Fruit fly (Drosophila melanogaster) whole organism, prepupa: ENCODE measurements around the gene par-6.

ENCODE experiments used
- Blimp-1 ChIP-seq: fragments of 200-800 bp; sonication (Bioruptor generic); optimal IDR thresholded peaks from 3 replicates; lab custom pipeline; 2017; ENCODE audit warnings: missing biosample characterization, missing genetic modification characterization, mild to moderate bottlenecking, moderate library complexity, missing genetic modification reagents
- CG11294 ChIP-seq: fragments of 200-800 bp; sonication (Bioruptor generic); IDR thresholded peaks from 2 replicates; pipeline ENCODE4 v1.3.6; 2022; ENCODE audit warnings: missing biosample characterization, missing genetic modification characterization
- CG11762 ChIP-seq: fragments of 200-800 bp; sonication (Bioruptor generic); optimal IDR thresholded peaks from 3 replicates; lab custom pipeline; 2016; ENCODE audit warnings: missing biosample characterization, missing genetic modification characterization; ENCODE audit not compliant: insufficient read depth
- CG11902 ChIP-seq: fragments of 200-800 bp; sonication (Bioruptor generic); optimal IDR thresholded peaks from 3 replicates; lab custom pipeline; 2016; ENCODE audit warnings: missing biosample characterization, missing genetic modification characterization
- CG15336 ChIP-seq: fragments of 200-800 bp; sonication (Bioruptor generic); IDR thresholded peaks from 2 replicates; pipeline ENCODE4 v1.3.6; 2022; ENCODE audit warnings: missing biosample characterization, missing genetic modification characterization
- CG1621 ChIP-seq: fragments of 200-800 bp; sonication (Bioruptor generic); optimal IDR thresholded peaks from 3 replicates; lab custom pipeline; 2018; ENCODE audit warnings: missing biosample characterization, mild to moderate bottlenecking, missing genetic modification characterization
- CG16779 ChIP-seq: fragments of 200-800 bp; sonication (Bioruptor generic); optimal IDR thresholded peaks from 3 replicates; lab custom pipeline; 2017; ENCODE audit warnings: missing biosample characterization, mild to moderate bottlenecking, missing genetic modification characterization
- CG31627 ChIP-seq: fragments of 200-800 bp; sonication (Bioruptor generic); optimal IDR thresholded peaks from 3 replicates; lab custom pipeline; 2016; ENCODE audit warnings: missing biosample characterization, missing genetic modification characterization
- CG32006 ChIP-seq: fragments of 200-800 bp; sonication (Bioruptor generic); optimal IDR thresholded peaks from 3 replicates; lab custom pipeline; 2017; ENCODE audit warnings: missing biosample characterization, mild to moderate bottlenecking, missing genetic modification characterization
- CG34406 ChIP-seq: fragments of 200-800 bp; sonication (Bioruptor generic); optimal IDR thresholded peaks from 3 replicates; lab custom pipeline; 2016; ENCODE audit warnings: missing biosample characterization, missing genetic modification characterization
- CG3919 ChIP-seq: fragments of 200-800 bp; sonication (Bioruptor generic); optimal IDR thresholded peaks from 3 replicates; lab custom pipeline; 2016; ENCODE audit warnings: missing biosample characterization, missing genetic modification characterization
- CG4318 ChIP-seq: fragments of 200-800 bp; sonication (Bioruptor generic); optimal IDR thresholded peaks from 3 replicates; lab custom pipeline; 2017; ENCODE audit warnings: missing biosample characterization, mild to moderate bottlenecking, missing genetic modification characterization
- CG6163 ChIP-seq: fragments of 200-800 bp; sonication (Bioruptor generic); IDR thresholded peaks from 3 replicates; pipeline ENCODE4 v1.3.6; 2022; ENCODE audit warnings: missing biosample characterization, missing genetic modification characterization
- CG6276 ChIP-seq: fragments of 200-800 bp; sonication (Bioruptor generic); optimal IDR thresholded peaks from 2 replicates; lab custom pipeline; 2017; ENCODE audit warnings: missing biosample characterization, mild to moderate bottlenecking, missing genetic modification characterization
- CG6792 ChIP-seq: fragments of 200-800 bp; sonication (Bioruptor generic); optimal IDR thresholded peaks from 3 replicates; lab custom pipeline; 2016; ENCODE audit warnings: missing biosample characterization, missing genetic modification characterization
- CG6808 ChIP-seq: fragments of 200-800 bp; sonication (Bioruptor generic); optimal IDR thresholded peaks from 3 replicates; lab custom pipeline; 2017; ENCODE audit warnings: missing biosample characterization, missing genetic modification characterization, mild to moderate bottlenecking, moderate library complexity, missing genetic modification reagents
- CG8319 ChIP-seq: fragments of 200-800 bp; sonication (Bioruptor generic); optimal IDR thresholded peaks from 3 replicates; lab custom pipeline; 2016; ENCODE audit warnings: missing biosample characterization, missing genetic modification characterization
- CG9139 ChIP-seq: fragments of 200-800 bp; sonication (Bioruptor generic); optimal IDR thresholded peaks from 3 replicates; lab custom pipeline; 2017; ENCODE audit warnings: missing biosample characterization, mild to moderate bottlenecking, missing genetic modification characterization
- Eip75B ChIP-seq: fragments of 200-800 bp; sonication (Bioruptor generic); optimal IDR thresholded peaks from 3 replicates; lab custom pipeline; 2016; ENCODE audit warnings: missing biosample characterization, missing genetic modification characterization
- Ets21C ChIP-seq: fragments of 200-800 bp; sonication (Bioruptor generic); optimal IDR thresholded peaks from 3 replicates; lab custom pipeline; 2016; ENCODE audit warnings: missing biosample characterization, missing genetic modification characterization
- Hr38 ChIP-seq: sonication (Bioruptor generic); optimal IDR thresholded peaks from 2 replicates; lab custom pipeline; 2016; ENCODE audit warnings: missing biosample characterization, missing genetic modification characterization
- Hr39 ChIP-seq: fragments of 200-800 bp; sonication (Bioruptor generic); optimal IDR thresholded peaks from 2 replicates; lab custom pipeline; 2016; ENCODE audit warnings: missing biosample characterization, missing genetic modification characterization
- Hr4 ChIP-seq: fragments of 200-800 bp; sonication (Bioruptor generic); optimal IDR thresholded peaks from 3 replicates; lab custom pipeline; 2016; ENCODE audit warnings: missing biosample characterization, missing genetic modification characterization
- Lpt ChIP-seq: fragments of 200-800 bp; sonication (Bioruptor generic); optimal IDR thresholded peaks from 3 replicates; lab custom pipeline; 2016; ENCODE audit warnings: missing biosample characterization, missing genetic modification characterization
- OdsH ChIP-seq: fragments of 200-800 bp; sonication (Bioruptor generic); optimal IDR thresholded peaks from 3 replicates; lab custom pipeline; 2016; ENCODE audit warnings: missing biosample characterization, missing genetic modification characterization
- Smox ChIP-seq: fragments of 200-800 bp; sonication (Bioruptor generic); optimal IDR thresholded peaks from 3 replicates; lab custom pipeline; 2016; ENCODE audit warnings: missing biosample characterization, missing genetic modification characterization
- Sox102F ChIP-seq: fragments of 200-800 bp; sonication (Bioruptor generic); optimal IDR thresholded peaks from 2 replicates; lab custom pipeline; 2016; ENCODE audit warnings: missing biosample characterization, mild to moderate bottlenecking, missing genetic modification characterization
- Sox14 ChIP-seq: fragments of 200-800 bp; sonication (Bioruptor generic); optimal IDR thresholded peaks from 3 replicates; lab custom pipeline; 2016; ENCODE audit warnings: missing biosample characterization, missing genetic modification characterization
- Sox15 ChIP-seq: fragments of 200-800 bp; sonication (Bioruptor generic); optimal IDR thresholded peaks from 3 replicates; lab custom pipeline; 2016; ENCODE audit warnings: missing biosample characterization, missing genetic modification characterization
- achi ChIP-seq: fragments of 200-800 bp; sonication (Bioruptor generic); optimal IDR thresholded peaks from 3 replicates; lab custom pipeline; 2016; ENCODE audit warnings: missing biosample characterization, missing genetic modification characterization
- acj6 ChIP-seq: fragments of 200-800 bp; sonication (Bioruptor generic); optimal IDR thresholded peaks from 3 replicates; lab custom pipeline; 2016; ENCODE audit warnings: missing biosample characterization, missing genetic modification characterization
- cyc ChIP-seq: fragments of 200-800 bp; sonication (Bioruptor generic); optimal IDR thresholded peaks from 3 replicates; lab custom pipeline; 2016; ENCODE audit warnings: missing biosample characterization, missing genetic modification characterization
- dac ChIP-seq: fragments of 200-800 bp; sonication (Bioruptor generic); optimal IDR thresholded peaks from 2 replicates; lab custom pipeline; 2017; ENCODE audit warnings: missing biosample characterization, mild to moderate bottlenecking, missing genetic modification characterization
- dsx ChIP-seq: fragments of 200-800 bp; optimal IDR thresholded peaks from 3 replicates; lab custom pipeline; 2019; ENCODE audit warnings: missing biosample characterization, mild to moderate bottlenecking, missing genetic modification characterization, moderate library complexity; ENCODE audit not compliant: poor library complexity, severe bottlenecking
- eg ChIP-seq: fragments of 200-800 bp; sonication (Bioruptor generic); IDR thresholded peaks from 3 replicates; pipeline ENCODE4 v1.3.6; 2022; ENCODE audit warnings: missing biosample characterization, missing genetic modification characterization
- esn ChIP-seq: fragments of 200-800 bp; sonication (Bioruptor generic); optimal IDR thresholded peaks from 2 replicates; lab custom pipeline; 2016; ENCODE audit warnings: missing biosample characterization, mild to moderate bottlenecking, missing genetic modification characterization, moderate library complexity
- fd59A ChIP-seq: fragments of 200-800 bp; sonication (Bioruptor generic); optimal IDR thresholded peaks from 2 replicates; lab custom pipeline; 2017; ENCODE audit warnings: missing biosample characterization, mild to moderate bottlenecking, missing genetic modification characterization, missing genetic modification reagents
- fd85E ChIP-seq: fragments of 200-800 bp; sonication (Bioruptor generic); optimal IDR thresholded peaks from 3 replicates; lab custom pipeline; 2016; ENCODE audit warnings: missing biosample characterization, missing genetic modification characterization
- lz ChIP-seq: fragments of 200-800 bp; sonication (Bioruptor generic); optimal IDR thresholded peaks from 3 replicates; lab custom pipeline; 2016; ENCODE audit warnings: missing biosample characterization, missing genetic modification characterization
- pdm3 ChIP-seq: fragments of 200-800 bp; sonication (Bioruptor generic); optimal IDR thresholded peaks from 3 replicates; lab custom pipeline; 2016; ENCODE audit warnings: missing biosample characterization, missing genetic modification characterization
- spab ChIP-seq: fragments of 200-800 bp; sonication (Bioruptor generic); optimal IDR thresholded peaks from 2 replicates; lab custom pipeline; 2017; ENCODE audit warnings: missing biosample characterization, mild to moderate bottlenecking, missing genetic modification characterization, missing genetic modification reagents
- svp ChIP-seq: fragments of 200-800 bp; sonication (Bioruptor generic); peaks from one replicate; lab custom pipeline; 2016; ENCODE audit warnings: missing biosample characterization, missing genetic modification characterization

par-6 gene

DNA sequence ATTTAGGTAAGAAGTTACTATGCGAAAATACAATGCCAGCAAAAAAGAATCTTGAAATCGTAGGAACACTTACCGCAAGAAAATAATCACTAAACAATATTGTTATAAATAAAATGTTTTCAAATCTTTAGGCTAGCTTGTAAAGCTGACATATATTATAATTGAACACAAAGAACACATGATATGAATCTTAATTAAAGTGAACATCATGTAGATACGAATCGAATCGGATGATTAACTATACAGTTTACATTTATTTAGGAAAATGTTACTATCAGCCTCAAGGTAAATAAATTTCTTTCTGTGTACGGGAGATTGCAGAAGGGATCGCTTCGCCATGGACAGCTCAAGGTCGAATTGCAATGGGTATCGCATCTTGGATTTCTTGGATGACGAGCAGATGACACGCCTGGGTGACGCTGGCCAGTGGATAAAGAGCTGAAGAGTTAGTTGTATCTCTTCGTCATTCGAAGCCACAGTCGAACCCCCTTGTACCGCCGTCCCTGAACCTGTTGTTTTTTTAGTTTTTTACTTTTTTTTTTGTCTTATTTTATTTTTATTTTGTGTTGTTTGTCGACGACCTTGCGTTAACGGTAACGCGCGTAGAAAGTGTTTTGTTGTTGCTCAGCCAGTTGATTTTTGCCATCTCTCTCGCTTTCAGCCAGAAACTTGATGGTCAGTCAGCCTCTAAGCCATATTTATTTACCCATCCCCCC, 25.0 kb upstream of the par-6 start (continued):
- TF ChIP-seq pdm3 (GFP tag; lab: Kevin White, UChicago) (peak; percentile 51), Eip75B (GFP tag; lab: Kevin White, UChicago) (peak; percentile 68), CG6808 (GFP tag; lab: Kevin White, UChicago) (peak; percentile 43), Smox (GFP tag; lab: Kevin White, UChicago) (peak; percentile 49), CG8319 (GFP tag; lab: Kevin White, UChicago) (peak; percentile 34), esn (GFP tag; lab: Kevin White, UChicago) (peak; percentile 65), CG16779 (no peak), Sox15 (peak; percentile 48), fd85E (GFP tag; lab: Kevin White, UChicago) (no peak), CG9139 (no peak), CG11294 (GFP tag; lab: Robert Waterston, UW) (no peak), svp (GFP tag; lab: Kevin White, UChicago) (peak; percentile 77), CG34406 (GFP tag; lab: Kevin White, UChicago) (peak; percentile 60), spab (GFP tag; lab: Kevin White, UChicago) (peak; percentile 26), Sox102F (peak; percentile 18), Hr39 (GFP tag; lab: Kevin White, UChicago) (peak; percentile 39), dac (GFP tag; lab: Kevin White, UChicago) (no peak), Hr38 (no peak), eg (peak; percentile 62; the same call in 1 of the 3 replicates), cyc (GFP tag; lab: Kevin White, UChicago) (peak; percentile 37), Lpt (GFP tag; lab: Kevin White, UChicago) (no peak), CG6163 (peak; percentile 53; the same call in 1 of the 3 replicates), achi (GFP tag; lab: Kevin White, UChicago) (peak; percentile 42), CG11762 (peak; percentile 55), dsx (peak; percentile 18), OdsH (GFP tag; lab: Kevin White, UChicago) (peak; percentile 53), CG3919 (GFP tag; lab: Kevin White, UChicago) (peak; percentile 59)

dm6 chrX:17679642-17680571, 23.2 kb upstream of the par-6 start:
- TF ChIP-seq svp (GFP tag; lab: Kevin White, UChicago), result peak; percentile 50
- peak; percentile 56 for TF ChIP-seq achi (GFP tag; lab: Kevin White, UChicago)
- TF ChIP-seq CG3919 (GFP tag; lab: Kevin White, UChicago), result peak; percentile 41
- TF ChIP-seq CG6808 (GFP tag; lab: Kevin White, UChicago), result peak; percentile 59
- peak; percentile 29 for TF ChIP-seq fd59A (GFP tag; lab: Kevin White, UChicago)
- peak; percentile 50 for TF ChIP-seq spab (GFP tag; lab: Kevin White, UChicago)
- TF ChIP-seq Sox14 (GFP tag; lab: Kevin White, UChicago), result no peak
- TF ChIP-seq Hr4, result peak; percentile 25
- TF ChIP-seq esn (GFP tag; lab: Kevin White, UChicago), result peak; percentile 64
- peak; percentile 76 for TF ChIP-seq CG32006 (GFP tag; lab: Kevin White, UChicago)
- no peak for TF ChIP-seq CG11902 (GFP tag; lab: Kevin White, UChicago)
- peak; percentile 64 for TF ChIP-seq CG6276 (GFP tag; lab: Kevin White, UChicago)
- TF ChIP-seq Blimp-1 (GFP tag; lab: Kevin White, UChicago), result peak; percentile 39
- peak; percentile 12 for TF ChIP-seq CG16779
- peak; percentile 53 for TF ChIP-seq pdm3 (GFP tag; lab: Kevin White, UChicago)
- TF ChIP-seq CG9139, result peak; percentile 22
- TF ChIP-seq Hr38, result no peak
- TF ChIP-seq CG4318 (GFP tag; lab: Kevin White, UChicago), result peak; percentile 39
- TF ChIP-seq Sox102F, result no peak
- peak; percentile 49 for TF ChIP-seq CG11762
- peak; percentile 26 for TF ChIP-seq CG6792 (GFP tag; lab: Kevin White, UChicago)
- TF ChIP-seq Ets21C, result no peak
- TF ChIP-seq cyc (GFP tag; lab: Kevin White, UChicago), result no peak
- peak; percentile 11 for TF ChIP-seq CG31627 (GFP tag; lab: Kevin White, UChicago)
- TF ChIP-seq CG11294 (GFP tag; lab: Robert Waterston, UW), result no peak
- TF ChIP-seq lz (GFP tag; lab: Kevin White, UChicago), result peak; percentile 16
- TF ChIP-seq dac (GFP tag; lab: Kevin White, UChicago), result no peak
- peak; percentile 51 for TF ChIP-seq acj6 (GFP tag; lab: Kevin White, UChicago)
- no peak for TF ChIP-seq Eip75B (GFP tag; lab: Kevin White, UChicago)
- TF ChIP-seq fd85E (GFP tag; lab: Kevin White, UChicago), result no peak
- peak; percentile 52 for TF ChIP-seq Smox (GFP tag; lab: Kevin White, UChicago)
- TF ChIP-seq dsx, result peak; percentile 9
- 0 out of 2 replicates have a peak, but pooled peaks have one; percentile 37 for TF ChIP-seq CG15336 (GFP tag; lab: Robert Waterston, UW)
- TF ChIP-seq Hr39 (GFP tag; lab: Kevin White, UChicago), result peak; percentile 17
- peak; percentile 14 for TF ChIP-seq Lpt (GFP tag; lab: Kevin White, UChicago)
- no peak for TF ChIP-seq CG1621
